Fruit fly (Drosophila melanogaster) Kc167 (cell line): Measurements from ENCODE around the gene CG18764.

Experiments
- Myc ChIP-seq: fragments of >200 bp; optimal IDR thresholded peaks from 2 replicates; lab custom pipeline; 2017; ENCODE audit warnings: missing external identifiers
- Sin3A ChIP-seq: fragments of >200 bp; optimal IDR thresholded peaks from 2 replicates; lab custom pipeline; 2018; ENCODE audit warnings: missing external identifiers
- h ChIP-seq: fragments of >200 bp; optimal IDR thresholded peaks from 3 replicates; lab custom pipeline; 2018; ENCODE audit warnings: missing external identifiers
- insv ChIP-seq: fragments of >200 bp; optimal IDR thresholded peaks from 3 replicates; lab custom pipeline; 2018; ENCODE audit warnings: missing external identifiers
- ttk ChIP-seq: sonication (Bioruptor generic); optimal IDR thresholded peaks from 2 replicates; lab custom pipeline; 2017; ENCODE audit warnings: missing external identifiers

- TF ChIP-seq insv (no peak), h (lab: Kevin White, UChicago) (no peak), ttk (lab: Kevin White, UChicago) (no peak), Sin3A (no peak), Myc (lab: Kevin White, UChicago) (no peak)
Observed at dm6 chr3R:11655873-11656374, 29.2 kb downstream of the CG18764 start, which contains the start of gene CG42327.
